Worm (Caenorhabditis elegans): ENCODE measurements around the gene R05F9.7.

- TF ChIP-seq ceh-82 (tag; optimal IDR thresholded peaks at IDR 0.05): no peak
- no peak for TF ChIP-seq ceh-63 (GFP tag; optimal IDR thresholded peaks at IDR 0.05)
Observed at ce11 chrII:4869793-4870343, 16.2 kb upstream of the R05F9.7 start.

Measured in whole organism, L1 larva.